Fruit fly (Drosophila melanogaster) whole organism, embryonic: ENCODE measurements around the gene puf.

ENCODE experiments used
- ATbp ChIP-seq: fragments of 200-800 bp; sonication (Bioruptor generic); optimal IDR thresholded peaks from 2 replicates; lab custom pipeline; 2017; ENCODE audit warnings: missing biosample characterization, mild to moderate bottlenecking, missing genetic modification characterization, missing genetic modification reagents
- Antp ChIP-seq: fragments of 200-800 bp; sonication (Bioruptor generic); optimal IDR thresholded peaks from 3 replicates; lab custom pipeline; 2016; ENCODE audit warnings: missing biosample characterization, missing genetic modification characterization
- Awh ChIP-seq: fragments of 200-800 bp; sonication (Bioruptor generic); IDR thresholded peaks from 2 replicates; pipeline ENCODE4, ENCODE4 v1.3.6; 2022; ENCODE audit warnings: missing biosample characterization, missing genetic modification characterization
- BtbVII ChIP-seq: fragments of 200-800 bp; sonication (Bioruptor generic); optimal IDR thresholded peaks from 3 replicates; lab custom pipeline; 2017; ENCODE audit warnings: missing biosample characterization, mild to moderate bottlenecking, missing genetic modification characterization
- CG10565 ChIP-seq: fragments of 200-800 bp; sonication (Bioruptor generic); optimal IDR thresholded peaks from 3 replicates; lab custom pipeline; 2016; ENCODE audit warnings: missing biosample characterization, mild to moderate bottlenecking, missing genetic modification characterization
- CG12155 ChIP-seq: fragments of 200-800 bp; sonication (Bioruptor generic); optimal IDR thresholded peaks from 3 replicates; lab custom pipeline; 2016; ENCODE audit warnings: missing biosample characterization, missing genetic modification characterization
- CG16863 ChIP-seq: fragments of 200-800 bp; sonication (Bioruptor generic); optimal IDR thresholded peaks from 3 replicates; lab custom pipeline; 2016; ENCODE audit warnings: missing biosample characterization, missing genetic modification characterization
- CG17829 ChIP-seq: fragments of 200-800 bp; optimal IDR thresholded peaks from 2 replicates; lab custom pipeline; 2019; ENCODE audit warnings: missing biosample characterization, mild to moderate bottlenecking, missing genetic modification characterization, moderate library complexity
- CG18764 ChIP-seq: fragments of 200-800 bp; sonication (Bioruptor generic); optimal IDR thresholded peaks from 3 replicates; lab custom pipeline; 2016; ENCODE audit warnings: missing biosample characterization, missing genetic modification characterization
- CG30431 ChIP-seq: fragments of 200-800 bp; sonication (Bioruptor generic); optimal IDR thresholded peaks from 2 replicates; lab custom pipeline; 2017; ENCODE audit warnings: missing biosample characterization, missing genetic modification characterization
- CG33213 ChIP-seq: fragments of 200-800 bp; sonication (Bioruptor generic); optimal IDR thresholded peaks from 3 replicates; lab custom pipeline; 2016; ENCODE audit warnings: missing biosample characterization, missing genetic modification characterization
- CG42726 ChIP-seq: fragments of 200-800 bp; sonication (Bioruptor generic); IDR thresholded peaks from 2 replicates; pipeline ENCODE4 v1.3.6; 2022; ENCODE audit warnings: missing biosample characterization, missing genetic modification characterization; ENCODE audit not compliant: partially characterized antibody
- CG7745 ChIP-seq: fragments of 200-800 bp; sonication (Bioruptor generic); optimal IDR thresholded peaks from 2 replicates; lab custom pipeline; 2018; ENCODE audit warnings: missing biosample characterization, mild to moderate bottlenecking, missing genetic modification characterization, moderate library complexity
- CG8478 ChIP-seq: fragments of >200 bp; optimal IDR thresholded peaks from 2 replicates; lab custom pipeline; 2018
- CG8765 ChIP-seq: fragments of 200-800 bp; sonication (Bioruptor generic); IDR thresholded peaks from 2 replicates; pipeline ENCODE4 v1.3.6; 2022; ENCODE audit warnings: missing biosample characterization, missing genetic modification characterization
- CG8924 ChIP-seq: fragments of 200-800 bp; optimal IDR thresholded peaks from 3 replicates; lab custom pipeline; 2019; ENCODE audit warnings: missing biosample characterization, mild to moderate bottlenecking, missing genetic modification characterization, moderate library complexity
- CG9932 ChIP-seq: fragments of 200-800 bp; sonication (Bioruptor generic); IDR thresholded peaks from 2 replicates; pipeline ENCODE4 v1.3.6; 2022; ENCODE audit warnings: missing biosample characterization, missing genetic modification characterization
- D ChIP-seq, 2 experiments: fragments of 200-800 bp in 1 of 2; fragments of >200 bp in 1 of 2; sonication (Bioruptor generic) in 1 of 2; optimal IDR thresholded peaks; 2 replicates in 1 of 2; 3 replicates in 1 of 2; lab custom pipeline; 2017; ENCODE audit warnings: mild to moderate bottlenecking in 1 of 2, missing biosample characterization in 1 of 2, missing genetic modification characterization in 1 of 2, missing genetic modification reagents in 1 of 2
- Deaf1 ChIP-seq: fragments of 200-800 bp; optimal IDR thresholded peaks from 3 replicates; lab custom pipeline; 2019; ENCODE audit warnings: missing biosample characterization, mild to moderate bottlenecking, missing genetic modification characterization, moderate library complexity
- Elba2 ChIP-seq: fragments of 200-800 bp; sonication (Bioruptor generic); optimal IDR thresholded peaks from 3 replicates; lab custom pipeline; 2016; ENCODE audit warnings: missing biosample characterization, missing genetic modification characterization
- HLH3B ChIP-seq: fragments of 200-800 bp; sonication (Bioruptor generic); IDR thresholded peaks from 2 replicates; pipeline ENCODE4 v1.3.6; 2022; ENCODE audit warnings: missing biosample characterization, missing genetic modification characterization
- Hand ChIP-seq: fragments of 200-800 bp; sonication (Bioruptor generic); optimal IDR thresholded peaks from 2 replicates; lab custom pipeline; 2017; ENCODE audit warnings: mild to moderate bottlenecking, missing biosample characterization, missing genetic modification reagents, missing genetic modification characterization
- HmgZ ChIP-seq: fragments of 200-800 bp; sonication (Bioruptor generic); optimal IDR thresholded peaks from 2 replicates; lab custom pipeline; 2018; ENCODE audit warnings: missing biosample characterization, mild to moderate bottlenecking, missing genetic modification characterization
- Hmx ChIP-seq: fragments of 200-800 bp; sonication (Bioruptor generic); optimal IDR thresholded peaks from 2 replicates; lab custom pipeline; 2016; ENCODE audit warnings: missing biosample characterization, missing genetic modification characterization
- Hr78 ChIP-seq, 2 experiments: fragments of 200-800 bp in 1 of 2; fragments of >200 bp in 1 of 2; sonication (Bioruptor generic) in 1 of 2; optimal IDR thresholded peaks; 2 replicates each; lab custom pipeline; 2017 to 2019; ENCODE audit warnings: missing biosample characterization in 2 of 2, missing genetic modification characterization in 2 of 2, mild to moderate bottlenecking in 1 of 2, moderate library complexity in 1 of 2
- NC2β ChIP-seq: fragments of 200-800 bp; sonication (Bioruptor generic); optimal IDR thresholded peaks from 2 replicates; lab custom pipeline; 2016; ENCODE audit warnings: missing biosample characterization, missing genetic modification characterization
- Nf-YB ChIP-seq: fragments of 200-800 bp; sonication (Bioruptor generic); optimal IDR thresholded peaks from 3 replicates; lab custom pipeline; 2019; ENCODE audit warnings: missing biosample characterization, mild to moderate bottlenecking, missing genetic modification characterization, moderate library complexity
- Optix ChIP-seq: fragments of 200-800 bp; sonication (Bioruptor generic); IDR thresholded peaks from 3 replicates; pipeline ENCODE4 v1.3.6; 2022; ENCODE audit warnings: missing biosample characterization, missing genetic modification characterization
- Poxn ChIP-seq: fragments of 200-800 bp; sonication (Bioruptor generic); IDR thresholded peaks from 2 replicates; pipeline ENCODE4 v1.3.6; 2022; ENCODE audit warnings: missing biosample characterization, missing genetic modification characterization
- Trl ChIP-seq, 3 experiments: fragments of >200 bp in 2 of 3; fragments of 200-800 bp in 1 of 3; sonication (Bioruptor generic) in 1 of 3; optimal IDR thresholded peaks; 2 replicates in 1 of 3; 3 replicates in 2 of 3; lab custom pipeline; 2016 to 2017; ENCODE audit warnings: missing biosample characterization in 1 of 3, missing genetic modification characterization in 1 of 3
- Xbp1 ChIP-seq: fragments of 200-800 bp; sonication (Bioruptor generic); optimal IDR thresholded peaks from 3 replicates; lab custom pipeline; 2016; ENCODE audit warnings: missing biosample characterization, mild to moderate bottlenecking, missing genetic modification characterization
- aop ChIP-seq: fragments of 200-800 bp; sonication (Bioruptor generic); IDR thresholded peaks from 2 replicates; pipeline ENCODE4 v1.3.6; 2022; ENCODE audit warnings: missing biosample characterization, missing genetic modification characterization
- ap ChIP-seq: fragments of 200-800 bp; sonication (Bioruptor generic); IDR thresholded peaks from 2 replicates; pipeline ENCODE4 v1.3.6; 2022; ENCODE audit warnings: missing biosample characterization, missing genetic modification characterization
- ara ChIP-seq: fragments of 200-800 bp; sonication (Bioruptor generic); IDR thresholded peaks from 2 replicates; pipeline ENCODE4 v1.3.6; 2022; ENCODE audit warnings: missing biosample characterization, missing genetic modification characterization
- bigmax ChIP-seq: fragments of 200-800 bp; sonication (Bioruptor generic); optimal IDR thresholded peaks from 2 replicates; lab custom pipeline; 2018; ENCODE audit warnings: missing biosample characterization, mild to moderate bottlenecking, missing genetic modification characterization
- caup ChIP-seq: fragments of 200-800 bp; sonication (Bioruptor generic); optimal IDR thresholded peaks from 3 replicates; lab custom pipeline; 2017; ENCODE audit warnings: missing biosample characterization, mild to moderate bottlenecking, missing genetic modification characterization, moderate library complexity; ENCODE audit not compliant: severe bottlenecking
- chif ChIP-seq, 2 experiments: fragments of 200-800 bp; sonication (Bioruptor generic); optimal IDR thresholded peaks; 3 replicates each; lab custom pipeline; 2016; ENCODE audit warnings: missing biosample characterization in 2 of 2, missing genetic modification characterization in 2 of 2
- crol ChIP-seq: fragments of 200-800 bp; sonication (Bioruptor generic); IDR thresholded peaks from 2 replicates; pipeline ENCODE4 v1.3.6; 2022; ENCODE audit warnings: missing biosample characterization, missing genetic modification characterization
- exex ChIP-seq: fragments of 200-800 bp; sonication (Bioruptor generic); optimal IDR thresholded peaks from 4 replicates; lab custom pipeline; 2018; ENCODE audit warnings: missing biosample characterization, mild to moderate bottlenecking, missing genetic modification characterization, moderate library complexity
- gro ChIP-seq: fragments of 200-800 bp; sonication (Bioruptor generic); optimal IDR thresholded peaks from 2 replicates; lab custom pipeline; 2016; ENCODE audit warnings: missing biosample characterization, missing genetic modification characterization
- gsb ChIP-seq: fragments of 200-800 bp; sonication (Bioruptor generic); IDR thresholded peaks from 2 replicates; pipeline ENCODE4 v1.3.6; 2022; ENCODE audit warnings: missing biosample characterization, missing genetic modification characterization
- hth ChIP-seq: fragments of >200 bp; optimal IDR thresholded peaks from 2 replicates; lab custom pipeline; 2017; ENCODE audit warnings: inconsistent platforms
- mirr ChIP-seq: fragments of 200-800 bp; sonication (Bioruptor generic); optimal IDR thresholded peaks from 3 replicates; lab custom pipeline; 2018; ENCODE audit warnings: missing biosample characterization, mild to moderate bottlenecking, missing genetic modification characterization
- pros ChIP-seq: fragments of 200-800 bp; sonication (Bioruptor generic); optimal IDR thresholded peaks from 3 replicates; lab custom pipeline; 2019; ENCODE audit warnings: missing biosample characterization, mild to moderate bottlenecking, missing genetic modification characterization, moderate library complexity
- pum ChIP-seq: fragments of 200-800 bp; sonication (Bioruptor generic); optimal IDR thresholded peaks from 2 replicates; lab custom pipeline; 2016; ENCODE audit warnings: missing biosample characterization, missing genetic modification characterization
- ranshi ChIP-seq: fragments of 200-800 bp; sonication (Bioruptor generic); IDR thresholded peaks from 2 replicates; pipeline ENCODE4 v1.3.6; 2022; ENCODE audit warnings: missing biosample characterization, missing genetic modification characterization
- sens-2 ChIP-seq: fragments of 200-800 bp; sonication (Bioruptor generic); IDR thresholded peaks from 2 replicates; pipeline ENCODE4 v1.3.6; 2022; ENCODE audit warnings: missing biosample characterization, missing genetic modification characterization
- seq ChIP-seq: fragments of 200-800 bp; sonication (Bioruptor generic); IDR thresholded peaks from 2 replicates; pipeline ENCODE4 v1.3.6; 2022; ENCODE audit warnings: missing biosample characterization, missing genetic modification characterization
- tap ChIP-seq: fragments of 200-800 bp; optimal IDR thresholded peaks from 3 replicates; lab custom pipeline; 2019; ENCODE audit warnings: missing biosample characterization, mild to moderate bottlenecking, missing genetic modification characterization, moderate library complexity
- z ChIP-seq: fragments of 200-800 bp; sonication (Bioruptor generic); IDR thresholded peaks from 3 replicates; pipeline ENCODE4 v1.3.6; 2022; ENCODE audit warnings: missing biosample characterization, missing genetic modification characterization
- zen ChIP-seq: fragments of 200-800 bp; sonication (Bioruptor generic); optimal IDR thresholded peaks from 3 replicates; lab custom pipeline; 2018; ENCODE audit warnings: missing biosample characterization, mild to moderate bottlenecking, missing genetic modification characterization, moderate library complexity

puf gene

dm6 chr3R:24586453-24586886, 63.4 kb downstream of the puf start (continued):
- TF ChIP-seq CG8478: peak; percentile 71
- TF ChIP-seq Trl (optimal IDR thresholded peaks at IDR 0.05; lab: Kevin White, UChicago): peak; percentile 58 to 82
- TF ChIP-seq Trl (GFP tag; optimal IDR thresholded peaks at IDR 0.05; lab: Kevin White, UChicago): peak; percentile 23
- peak; percentile 1 for TF ChIP-seq tap (tag; lab: Kevin White, UChicago)
- TF ChIP-seq pum: no peak
- TF ChIP-seq Awh (GFP tag; lab: Robert Waterston, UW): no peak
- no peak for TF ChIP-seq CG8765 (GFP tag; lab: Robert Waterston, UW)
- no peak for TF ChIP-seq hth
- peak; percentile 57 for TF ChIP-seq CG17829 (tag; lab: Kevin White, UChicago)
- peak; percentile 100 for TF ChIP-seq CG12155
- TF ChIP-seq z (GFP tag; lab: Robert Waterston, UW): no peak
- no peak for TF ChIP-seq Optix (GFP tag; lab: Robert Waterston, UW)
- TF ChIP-seq Antp (GFP tag; lab: Kevin White, UChicago): no peak
- no peak for TF ChIP-seq HLH3B
- peak; percentile 53 for TF ChIP-seq caup (GFP tag; lab: Kevin White, UChicago)
- TF ChIP-seq chif (GFP tag; optimal IDR thresholded peaks at IDR 0.05; lab: Kevin White, UChicago): no peak
- peak; percentile 70 for TF ChIP-seq mirr
- TF ChIP-seq CG30431 (GFP tag; lab: Kevin White, UChicago): no peak
- TF ChIP-seq CG10565: no peak
- peak; percentile 87 for TF ChIP-seq bigmax
- no peak for TF ChIP-seq seq (GFP tag; lab: Robert Waterston, UW)
- TF ChIP-seq D (optimal IDR thresholded peaks at IDR 0.05; lab: Kevin White, UChicago): peak; percentile 60
- no peak for TF ChIP-seq D (GFP tag; optimal IDR thresholded peaks at IDR 0.05; lab: Kevin White, UChicago)
- no peak for TF ChIP-seq Poxn (GFP tag; lab: Robert Waterston, UW)
- peak; percentile 0 for TF ChIP-seq zen (tag; lab: Kevin White, UChicago)
- TF ChIP-seq NC2β (GFP tag; lab: Kevin White, UChicago): peak; percentile 12
- TF ChIP-seq Hand (GFP tag; lab: Kevin White, UChicago): no peak
- TF ChIP-seq exex: peak; percentile 32
- peak; percentile 28 for TF ChIP-seq Nf-YB
- TF ChIP-seq Elba2 (GFP tag; lab: Kevin White, UChicago): no peak
- TF ChIP-seq CG7745 (tag; lab: Kevin White, UChicago): no peak
- no peak for TF ChIP-seq CG42726 (GFP tag; lab: Robert Waterston, UW)
- peak; percentile 45 for TF ChIP-seq CG8924 (tag; lab: Kevin White, UChicago)
- no peak for TF ChIP-seq ATbp (GFP tag; lab: Kevin White, UChicago)
- TF ChIP-seq pros: peak; percentile 94
- TF ChIP-seq HmgZ: peak; percentile 82
- TF ChIP-seq crol (GFP tag; lab: Robert Waterston, UW): no peak
- TF ChIP-seq gsb (GFP tag; lab: Robert Waterston, UW): no peak
- no peak for TF ChIP-seq ap
- TF ChIP-seq Hr78 (GFP tag; optimal IDR thresholded peaks at IDR 0.05; lab: Kevin White, UChicago): peak in 1 of 2 experiments; percentile 72
- TF ChIP-seq Xbp1 (GFP tag; lab: Kevin White, UChicago): no peak
- TF ChIP-seq ranshi (GFP tag; lab: Robert Waterston, UW): no peak
- TF ChIP-seq Deaf1 (tag; lab: Kevin White, UChicago): peak; percentile 44
- peak; percentile 83 for TF ChIP-seq gro
- TF ChIP-seq CG33213 (GFP tag; lab: Kevin White, UChicago): peak; percentile 5
- TF ChIP-seq CG18764 (GFP tag; lab: Kevin White, UChicago): no peak
- no peak for TF ChIP-seq aop
- TF ChIP-seq CG9932: no peak
- TF ChIP-seq ara (GFP tag; lab: Robert Waterston, UW): no peak
- TF ChIP-seq CG16863 (GFP tag; lab: Kevin White, UChicago): no peak
- no peak for TF ChIP-seq sens-2 (GFP tag; lab: Robert Waterston, UW)
- TF ChIP-seq BtbVII (GFP tag; lab: Kevin White, UChicago): peak; percentile 11
- TF ChIP-seq Hmx (GFP tag; lab: Kevin White, UChicago): no peak
